Worm (Caenorhabditis elegans) whole organism, early embryonic: ENCODE measurements around the gene F46G10.1.

Experiments
- B0310.2 ChIP-seq: sonication (generic microtip); optimal IDR thresholded peaks from 2 replicates; lab custom pipeline; 2016; ENCODE audit warnings: mild to moderate bottlenecking, missing genetic modification characterization, missing compliant biosample characterization
- ama-1 ChIP-seq: fragments of 150-350 bp; optimal IDR thresholded peaks from 2 replicates; lab custom pipeline; 2014
- ceh-13 ChIP-seq: fragments of 200-800 bp; sonication (Bioruptor generic); optimal IDR thresholded peaks from 2 replicates; lab custom pipeline; 2018; ENCODE audit warnings: mild to moderate bottlenecking, missing genetic modification characterization, missing compliant biosample characterization
- flt-1 ChIP-seq: fragments of 200-800 bp; sonication (Bioruptor generic); IDR thresholded peaks from 2 replicates; pipeline ENCODE4 v1.3.6; 2022; ENCODE audit warnings: missing genetic modification characterization, missing compliant biosample characterization
- hmbx-1 ChIP-seq: sonication (generic microtip); optimal IDR thresholded peaks from 2 replicates; lab custom pipeline; 2016; ENCODE audit warnings: mild to moderate bottlenecking, missing genetic modification characterization, missing compliant biosample characterization
- hnd-1 ChIP-seq: sonication (generic microtip); optimal IDR thresholded peaks from 2 replicates; lab custom pipeline; 2016; ENCODE audit warnings: missing genetic modification characterization, missing compliant biosample characterization
- pes-1 ChIP-seq: fragments of 200-800 bp; sonication (Bioruptor generic); IDR thresholded peaks from 2 replicates; pipeline ENCODE4 v1.3.6; 2022; ENCODE audit warnings: missing genetic modification reagents, missing genetic modification characterization, missing compliant biosample characterization
- scrt-1 ChIP-seq: fragments of 200-800 bp; sonication (Bioruptor generic); IDR thresholded peaks from 2 replicates; pipeline ENCODE4 v1.3.6; 2022; ENCODE audit warnings: missing genetic modification characterization, missing compliant biosample characterization
- tbx-37 ChIP-seq: fragments of 200-800 bp; sonication (Bioruptor generic); conservative IDR thresholded peaks from 2 replicates; pipeline ENCODE4 v1.3.6; 2022; ENCODE audit warnings: missing genetic modification reagents, missing genetic modification characterization, missing compliant biosample characterization

DNA sequence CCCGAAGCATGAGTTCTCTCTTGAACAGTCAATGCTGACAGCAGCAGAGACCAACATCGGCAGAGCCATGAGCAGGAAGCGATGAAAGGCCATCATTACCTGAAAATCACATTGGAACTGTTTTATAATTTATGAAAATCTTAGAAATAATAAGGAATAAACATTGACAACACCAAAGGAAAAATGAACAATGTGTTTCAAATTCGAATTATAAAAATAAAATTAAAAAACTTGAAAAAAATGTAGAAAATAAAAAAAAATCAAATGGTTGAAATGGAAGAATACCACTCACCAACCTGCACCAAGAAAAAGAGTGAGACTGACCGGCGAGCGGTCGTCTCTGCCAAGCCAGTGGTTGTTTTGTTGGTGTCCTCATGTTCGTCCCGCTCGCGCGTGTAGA, 21.0 kb downstream of the F46G10.1 start, which contains the start of gene R04D3.3:
- TF ChIP-seq ceh-13 (GFP tag; lab: Kevin White, UChicago) (no peak), hnd-1 (tag; lab: Kevin White, UChicago) (no peak), ama-1 (no peak), hmbx-1 (no peak), pes-1 (GFP tag; lab: Robert Waterston, UW) (no peak), tbx-37 (GFP tag; lab: Robert Waterston, UW) (no peak), scrt-1 (GFP tag; lab: Robert Waterston, UW) (no peak), flt-1 (GFP tag; lab: Robert Waterston, UW) (no peak), B0310.2 (no peak)
